Fruit fly (Drosophila melanogaster): Measurements from ENCODE around the gene hzg.

DNA sequence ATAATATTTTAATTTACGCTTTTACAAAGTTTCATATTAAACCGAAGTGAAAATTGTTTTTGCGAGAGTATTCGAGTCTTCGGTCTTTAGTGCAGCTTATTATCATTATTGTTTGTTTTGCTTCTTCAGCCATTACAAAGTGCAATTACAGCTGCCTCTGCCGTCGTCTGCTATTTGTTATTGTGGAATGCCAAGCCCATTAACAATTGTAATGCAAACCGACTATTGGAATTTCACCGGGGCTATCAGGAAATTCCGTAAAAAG lies 37.5 kb upstream of the hzg start:
- no peak for TF ChIP-seq EcR (GFP tag; optimal IDR thresholded peaks at IDR 0.05)
- TF ChIP-seq rn (GFP tag; IDR thresholded peaks at IDR 0.05), result no peak

All from whole organism, pupa.